Fruit fly (Drosophila melanogaster) ovary, adult (tissue): Measurements from ENCODE around the gene Cad96Ca.

Source experiments
- CG17801 ChIP-seq: fragments of 200-800 bp; optimal IDR thresholded peaks from 2 replicates; lab custom pipeline; 2019; ENCODE audit warnings: missing biosample characterization, mild to moderate bottlenecking, missing genetic modification characterization, moderate library complexity; ENCODE audit not compliant: partially characterized antibody

The Cad96Ca gene

dm6 chr3R:25178521-25178920, 29.6 kb downstream of the Cad96Ca start:
- TF ChIP-seq CG17801 (GFP tag; lab: Kevin White, UChicago), result no peak

dm6 chr3R:25177429-25177828, 30.7 kb downstream of the Cad96Ca start:
- no peak for TF ChIP-seq CG17801 (GFP tag; lab: Kevin White, UChicago)

- TF ChIP-seq CG17801 (GFP tag; lab: Kevin White, UChicago), result no peak
Measured at dm6 chr3R:25176517-25176916, 31.6 kb downstream of the Cad96Ca start.

dm6 chr3R:25174244-25174643, 33.8 kb downstream of the Cad96Ca start:
- no peak for TF ChIP-seq CG17801 (GFP tag; lab: Kevin White, UChicago)

dm6 chr3R:25172976-25173375, 35.1 kb downstream of the Cad96Ca start:
- no peak for TF ChIP-seq CG17801 (GFP tag; lab: Kevin White, UChicago)

- TF ChIP-seq CG17801 (GFP tag; lab: Kevin White, UChicago), result no peak
Measured at dm6 chr3R:25172353-25172752, 35.7 kb downstream of the Cad96Ca start.

dm6 chr3R:25168259-25168972, 39.7 kb downstream of the Cad96Ca start:
- no peak for TF ChIP-seq CG17801 (GFP tag; lab: Kevin White, UChicago)

- TF ChIP-seq CG17801 (GFP tag; lab: Kevin White, UChicago), result no peak
Measured at dm6 chr3R:25167407-25168191, 40.5 kb downstream of the Cad96Ca start.

dm6 chr3R:25166788-25167187, 41.3 kb downstream of the Cad96Ca start:
- TF ChIP-seq CG17801 (GFP tag; lab: Kevin White, UChicago), result no peak

- TF ChIP-seq CG17801 (GFP tag; lab: Kevin White, UChicago), result no peak
Measured at dm6 chr3R:25161520-25161919, 46.6 kb downstream of the Cad96Ca start.

dm6 chr3R:25152342-25152741, 55.7 kb downstream of the Cad96Ca start:
- TF ChIP-seq CG17801 (GFP tag; lab: Kevin White, UChicago), result no peak
